Fruit fly (Drosophila melanogaster): ENCODE results near the gene QIL1.

DNA sequence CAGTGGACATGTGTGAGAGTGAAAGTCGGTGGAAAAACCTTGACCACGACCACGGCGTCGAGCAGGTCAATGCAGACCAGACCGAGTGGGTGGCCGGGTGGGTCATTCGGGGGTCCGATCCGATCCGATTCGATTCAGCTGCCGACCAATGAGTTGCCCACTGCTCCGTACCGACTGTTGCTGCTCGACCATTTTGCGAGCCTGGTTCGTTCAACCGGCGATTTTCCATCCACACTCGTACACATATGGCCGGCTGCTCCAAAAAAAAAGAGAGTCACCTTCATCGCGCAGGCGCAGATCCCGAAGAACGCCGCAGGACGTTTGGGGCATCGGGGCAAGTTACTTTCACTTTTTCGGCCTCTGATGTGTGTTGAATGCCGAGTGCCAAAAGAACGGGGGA, 21.2 kb upstream of the QIL1 start:
- no peak for TF ChIP-seq Eip93F (GFP tag; optimal IDR thresholded peaks at IDR 0.05)
- no peak for TF ChIP-seq CG6792 (GFP tag; optimal IDR thresholded peaks at IDR 0.05)
- TF ChIP-seq OdsH (GFP tag; optimal IDR thresholded peaks at IDR 0.05): no peak

All from whole organism, prepupa.